Fruit fly (Drosophila melanogaster): ENCODE measurements around the gene CG43083.

CG43083 gene

dm6 chr3L:15625676-15626414 is 22.5 kb upstream of the CG43083 start (continued):
- TF ChIP-seq ci (GFP tag; IDR thresholded peaks at IDR 0.05) (peak; percentile 72), CG11504 (tag; optimal IDR thresholded peaks at IDR 0.05) (peak; percentile 96), cas (GFP tag; IDR thresholded peaks at IDR 0.05) (peak; percentile 49; the same call in 1 of the 2 replicates), CG15601 (tag; optimal IDR thresholded peaks at IDR 0.05) (peak; percentile 91), CG6854 (GFP tag; optimal IDR thresholded peaks at IDR 0.05) (peak; percentile 81), her (GFP tag; optimal IDR thresholded peaks at IDR 0.05) (peak; percentile 50), Sry-β (GFP tag; optimal IDR thresholded peaks at IDR 0.05) (peak; percentile 44), twi (tag; optimal IDR thresholded peaks at IDR 0.05) (peak; percentile 84), CG8281 (tag; optimal IDR thresholded peaks at IDR 0.05) (peak; percentile 79), disco-r (GFP tag; optimal IDR thresholded peaks at IDR 0.05) (no peak), CG14441 (GFP tag; IDR thresholded peaks at IDR 0.05) (peak; percentile 86), fd102C (GFP tag; optimal IDR thresholded peaks at IDR 0.05) (no peak), Hsf (GFP tag; optimal IDR thresholded peaks at IDR 0.05) (peak; percentile 69), Dip2 (GFP tag; IDR thresholded peaks at IDR 0.05) (no peak), tap (tag; optimal IDR thresholded peaks at IDR 0.05) (peak; percentile 84), Abd-B (GFP tag; optimal IDR thresholded peaks at IDR 0.05) (peak; percentile 95), CG13624 (GFP tag; optimal IDR thresholded peaks at IDR 0.05) (peak; percentile 2), bcd (GFP tag; optimal IDR thresholded peaks at IDR 0.05) (peak; percentile 93), ab (GFP tag; optimal IDR thresholded peaks at IDR 0.05) (no peak), CG32772 (GFP tag; IDR thresholded peaks at IDR 0.05) (peak; percentile 81), Trl (optimal IDR thresholded peaks at IDR 0.05) (peak; percentile 77 to 84), Trl (GFP tag; optimal IDR thresholded peaks at IDR 0.05) (peak; percentile 67), CG2120 (GFP tag; optimal IDR thresholded peaks at IDR 0.05) (peak; percentile 84), Rfx (GFP tag; IDR thresholded peaks at IDR 0.05) (peak; percentile 81), HLHmδ (GFP tag; optimal IDR thresholded peaks at IDR 0.05) (peak; percentile 65), Antp (GFP tag; optimal IDR thresholded peaks at IDR 0.05) (no peak), Bteb2 (GFP tag; optimal IDR thresholded peaks at IDR 0.05) (peak; percentile 28), repo (GFP tag; optimal IDR thresholded peaks at IDR 0.05) (no peak), MESR4 (GFP tag; optimal IDR thresholded peaks at IDR 0.05) (no peak), Opbp (GFP tag; IDR thresholded peaks at IDR 0.05; ENCODE audit: partially characterized antibody) (no peak), CG8765 (GFP tag; IDR thresholded peaks at IDR 0.05) (peak; percentile 34; the same call in 1 of the 2 replicates), MTF-1 (GFP tag; optimal IDR thresholded peaks at IDR 0.05; ENCODE audit: borderline replicate concordance) (peak; percentile 74), E2f2 (GFP tag; IDR thresholded peaks at IDR 0.05) (peak; percentile 90), H2.0 (GFP tag; IDR thresholded peaks at IDR 0.05) (peak; percentile 75), CG2199 (GFP tag; IDR thresholded peaks at IDR 0.05) (0 out of 3 replicates have a peak, but pooled peaks have one; percentile 13), CG32532 (GFP tag; IDR thresholded peaks at IDR 0.05) (peak; percentile 88), stc (GFP tag; IDR thresholded peaks at IDR 0.05) (peak; percentile 87), Ravus (GFP tag; IDR thresholded peaks at IDR 0.05) (peak; percentile 48), sc (optimal IDR thresholded peaks at IDR 0.05) (no peak), sc (GFP tag; optimal IDR thresholded peaks at IDR 0.05) (peak; percentile 90), CG18476 (GFP tag; optimal IDR thresholded peaks at IDR 0.05) (peak; percentile 76), CG6791 (GFP tag; IDR thresholded peaks at IDR 0.05; ENCODE audit: partially characterized antibody) (no peak), aop (GFP tag; IDR thresholded peaks at IDR 0.05) (peak; percentile 28; the same call in 1 of the 2 replicates), az2 (GFP tag; optimal IDR thresholded peaks at IDR 0.05) (peak; percentile 89), CG11247 (GFP tag; IDR thresholded peaks at IDR 0.05) (no peak; the same call in 1 of the 2 replicates), peb (GFP tag; IDR thresholded peaks at IDR 0.05) (peak; percentile 46; the same call in 1 of the 2 replicates), CG3065 (GFP tag; optimal IDR thresholded peaks at IDR 0.05) (peak; percentile 57), HLH54F (GFP tag; optimal IDR thresholded peaks at IDR 0.05) (no peak), CG14965 (GFP tag; optimal IDR thresholded peaks at IDR 0.05; ENCODE audit: borderline replicate concordance) (no peak), Hand (GFP tag; optimal IDR thresholded peaks at IDR 0.05) (peak; percentile 83)
